Fruit fly (Drosophila melanogaster): ENCODE measurements around the gene CG31142.
A peak's percentile ranks its signal among the peaks of the same experiment; 100 is the strongest.

CG31142 gene

dm6 chr3R:23920874-23921539, 8.0 kb upstream of the CG31142 start (continued):
- TF ChIP-seq Ptx1 (GFP tag; IDR thresholded peaks at IDR 0.05), result peak; percentile 24; the same call in 1 of the 2 replicates
- peak; percentile 48; the same call in 1 of the 2 replicates for TF ChIP-seq CG17328 (GFP tag; IDR thresholded peaks at IDR 0.05)
- no peak for TF ChIP-seq NC2α (GFP tag; optimal IDR thresholded peaks at IDR 0.05)
- peak; percentile 40; the same call in 1 of the 3 replicates for TF ChIP-seq CG14050 (GFP tag; IDR thresholded peaks at IDR 0.05)
- TF ChIP-seq amos (GFP tag; IDR thresholded peaks at IDR 0.05; ENCODE audit: partially characterized antibody), result no peak
- peak; percentile 76 for TF ChIP-seq row (GFP tag; IDR thresholded peaks at IDR 0.05)
- peak; percentile 35 for TF ChIP-seq Sox102F (GFP tag; optimal IDR thresholded peaks at IDR 0.05)
- no peak for TF ChIP-seq unc-4 (GFP tag; IDR thresholded peaks at IDR 0.05; ENCODE audit: partially characterized antibody)
- TF ChIP-seq CG11695 (GFP tag; IDR thresholded peaks at IDR 0.05), result peak; percentile 65
- TF ChIP-seq tin (GFP tag; optimal IDR thresholded peaks at IDR 0.05), result peak; percentile 20
- TF ChIP-seq CG42726 (GFP tag; IDR thresholded peaks at IDR 0.05; ENCODE audit: partially characterized antibody), result no peak
- peak; percentile 56; the same call in 1 of the 2 replicates for TF ChIP-seq toy (GFP tag; IDR thresholded peaks at IDR 0.05)
- TF ChIP-seq CG9876 (GFP tag; optimal IDR thresholded peaks at IDR 0.05), result peak; percentile 24
- 0 out of 2 replicates have a peak, but pooled peaks have one; percentile 12 for TF ChIP-seq CG5953 (GFP tag; IDR thresholded peaks at IDR 0.05)
- peak; percentile 58 for TF ChIP-seq NfI (GFP tag; optimal IDR thresholded peaks at IDR 0.05)
- TF ChIP-seq CG14441 (GFP tag; IDR thresholded peaks at IDR 0.05), result peak; percentile 62
- no peak for TF ChIP-seq CG13775 (GFP tag; optimal IDR thresholded peaks at IDR 0.05)
- no peak for TF ChIP-seq trh (GFP tag; optimal IDR thresholded peaks at IDR 0.05)
- peak; percentile 43 for TF ChIP-seq scrt (GFP tag; optimal IDR thresholded peaks at IDR 0.05)
- 0 out of 2 replicates have a peak, but pooled peaks have one; percentile 9 for TF ChIP-seq CG10321 (GFP tag; IDR thresholded peaks at IDR 0.05)
- no peak for TF ChIP-seq jing (GFP tag; optimal IDR thresholded peaks at IDR 0.05)
- TF ChIP-seq CG10274 (GFP tag; optimal IDR thresholded peaks at IDR 0.05), result no peak
- peak; percentile 64 for TF ChIP-seq gro (GFP tag; optimal IDR thresholded peaks at IDR 0.05)
- peak; percentile 65 for TF ChIP-seq fu2 (GFP tag; optimal IDR thresholded peaks at IDR 0.05)
- peak; percentile 79 for TF ChIP-seq NFAT (GFP tag; IDR thresholded peaks at IDR 0.05)
- peak; percentile 50; the same call in 1 of the 2 replicates for TF ChIP-seq Drgx (GFP tag; IDR thresholded peaks at IDR 0.05)
- peak; percentile 20 for TF ChIP-seq run (tag; optimal IDR thresholded peaks at IDR 0.05)
- no peak for TF ChIP-seq gfzf (GFP tag; optimal IDR thresholded peaks at IDR 0.05)
- TF ChIP-seq ac (GFP tag; optimal IDR thresholded peaks at IDR 0.05), result no peak
- peak; percentile 87 for TF ChIP-seq slbo (GFP tag; IDR thresholded peaks at IDR 0.05)
- no peak for TF ChIP-seq CG12236 (GFP tag; optimal IDR thresholded peaks at IDR 0.05)
- TF ChIP-seq usp (GFP tag; optimal IDR thresholded peaks at IDR 0.05), result no peak
- TF ChIP-seq CG18764 (GFP tag; optimal IDR thresholded peaks at IDR 0.05), result no peak
- no peak for TF ChIP-seq Kr (GFP tag; optimal IDR thresholded peaks at IDR 0.05)
- TF ChIP-seq ken (GFP tag; IDR thresholded peaks at IDR 0.05), result peak; percentile 66; the same call in 2 of the 3 replicates
- 0 out of 3 replicates have a peak, but pooled peaks have one; percentile 31 for TF ChIP-seq Optix (GFP tag; IDR thresholded peaks at IDR 0.05)
- no peak for TF ChIP-seq sc (optimal IDR thresholded peaks at IDR 0.05)
- no peak for TF ChIP-seq sc (GFP tag; optimal IDR thresholded peaks at IDR 0.05)
- 0 out of 2 replicates have a peak, but pooled peaks have one; percentile 40 for TF ChIP-seq cas (GFP tag; IDR thresholded peaks at IDR 0.05)
- TF ChIP-seq CG6689 (GFP tag; IDR thresholded peaks at IDR 0.05), result peak; percentile 52
- TF ChIP-seq CG15269 (tag; optimal IDR thresholded peaks at IDR 0.05), result peak; percentile 43
- peak in 1 of 2 experiments; percentile 65 for TF ChIP-seq Eip74EF (GFP tag; optimal IDR thresholded peaks at IDR 0.05)
- TF ChIP-seq Usf (GFP tag; optimal IDR thresholded peaks at IDR 0.05), result no peak
- peak; percentile 79 for TF ChIP-seq Atf6 (GFP tag; IDR thresholded peaks at IDR 0.05)
- no peak for TF ChIP-seq CG30403 (GFP tag; optimal IDR thresholded peaks at IDR 0.05)
- peak; percentile 51 for TF ChIP-seq CG12659 (GFP tag; optimal IDR thresholded peaks at IDR 0.05)
- TF ChIP-seq Atf3 (GFP tag; optimal IDR thresholded peaks at IDR 0.05), result no peak
- TF ChIP-seq sens (GFP tag), result peak; percentile 84
- TF ChIP-seq mld (GFP tag; IDR thresholded peaks at IDR 0.05; ENCODE audit: partially characterized antibody), result no peak
- peak; percentile 54 for TF ChIP-seq CG3281 (GFP tag; optimal IDR thresholded peaks at IDR 0.05)

Data from whole organism, embryonic.